Fruit fly (Drosophila melanogaster) whole organism, embryonic: Measurements from ENCODE around the gene side-III.
A peak's percentile ranks its signal among the peaks of the same experiment; 100 is the strongest.

Source experiments
- Aef1 ChIP-seq: fragments of 200-800 bp; sonication (Bioruptor generic); IDR thresholded peaks from 3 replicates; pipeline ENCODE4 v1.3.6; 2022; ENCODE audit warnings: missing biosample characterization, missing genetic modification characterization
- CG11247 ChIP-seq: fragments of 200-800 bp; sonication (Bioruptor generic); IDR thresholded peaks from 2 replicates; pipeline ENCODE4 v1.3.6; 2022; ENCODE audit warnings: missing biosample characterization, missing genetic modification characterization
- CG11696 ChIP-seq: fragments of 200-800 bp; sonication (Bioruptor generic); IDR thresholded peaks from 2 replicates; pipeline ENCODE4 v1.3.6; 2022; ENCODE audit warnings: missing biosample characterization, missing genetic modification characterization
- CG1233 ChIP-seq: fragments of 200-800 bp; sonication (Bioruptor generic); optimal IDR thresholded peaks from 4 replicates; lab custom pipeline; 2018; ENCODE audit warnings: missing biosample characterization, mild to moderate bottlenecking, missing genetic modification characterization
- CG13287 ChIP-seq: fragments of 200-800 bp; sonication (Bioruptor generic); IDR thresholded peaks from 2 replicates; pipeline ENCODE4 v1.3.6; 2022; ENCODE audit warnings: missing biosample characterization, missing genetic modification characterization; ENCODE audit not compliant: partially characterized antibody
- CG13624 ChIP-seq: fragments of 200-800 bp; sonication (Bioruptor generic); optimal IDR thresholded peaks from 2 replicates; lab custom pipeline; 2016; ENCODE audit warnings: missing biosample characterization, missing genetic modification characterization
- CG14710 ChIP-seq: fragments of 200-800 bp; sonication (Bioruptor generic); optimal IDR thresholded peaks from 3 replicates; lab custom pipeline; 2019; ENCODE audit warnings: missing biosample characterization, mild to moderate bottlenecking, missing genetic modification characterization, moderate library complexity
- CG1529 ChIP-seq: fragments of 200-800 bp; sonication (Bioruptor generic); optimal IDR thresholded peaks from 3 replicates; lab custom pipeline; 2018; ENCODE audit warnings: missing biosample characterization, missing genetic modification characterization
- CG30431 ChIP-seq: fragments of 200-800 bp; sonication (Bioruptor generic); optimal IDR thresholded peaks from 2 replicates; lab custom pipeline; 2017; ENCODE audit warnings: missing biosample characterization, missing genetic modification characterization
- CG34224 ChIP-seq: fragments of 200-800 bp; sonication (Bioruptor generic); IDR thresholded peaks from 3 replicates; pipeline ENCODE4 v1.3.6; 2022; ENCODE audit warnings: missing biosample characterization, missing genetic modification characterization; ENCODE audit not compliant: partially characterized antibody
- CG6791 ChIP-seq: fragments of 200-800 bp; sonication (Bioruptor generic); IDR thresholded peaks from 3 replicates; pipeline ENCODE4 v1.3.6; 2022; ENCODE audit warnings: missing biosample characterization, missing genetic modification characterization; ENCODE audit not compliant: partially characterized antibody
- CG6854 ChIP-seq: fragments of 200-800 bp; sonication (Bioruptor generic); optimal IDR thresholded peaks from 3 replicates; lab custom pipeline; 2017; ENCODE audit warnings: missing biosample characterization, mild to moderate bottlenecking, missing genetic modification characterization
- CG9437 ChIP-seq: fragments of 200-800 bp; sonication (Bioruptor generic); optimal IDR thresholded peaks from 2 replicates; lab custom pipeline; 2018; ENCODE audit warnings: missing biosample characterization, mild to moderate bottlenecking, missing genetic modification characterization
- CTCF ChIP-seq: fragments of 200-800 bp; sonication (Bioruptor generic); optimal IDR thresholded peaks from 2 replicates; lab custom pipeline; 2017; ENCODE audit warnings: missing biosample characterization, mild to moderate bottlenecking, missing genetic modification characterization, moderate library complexity
- Doc2 ChIP-seq: fragments of 200-800 bp; sonication (Bioruptor generic); IDR thresholded peaks from 2 replicates; pipeline ENCODE4 v1.3.6; 2022; ENCODE audit warnings: missing biosample characterization, missing genetic modification characterization
- Ets65A ChIP-seq: fragments of 200-800 bp; sonication (Bioruptor generic); peaks from one replicate; lab custom pipeline; 2016; ENCODE audit warnings: missing biosample characterization, missing genetic modification characterization
- Gsc ChIP-seq: fragments of 200-800 bp; sonication (Bioruptor generic); IDR thresholded peaks from 2 replicates; pipeline ENCODE4 v1.3.6; 2022; ENCODE audit warnings: missing biosample characterization, missing genetic modification characterization
- Hr51 ChIP-seq, 2 experiments: fragments of 200-800 bp; sonication (Bioruptor generic); optimal IDR thresholded peaks; 2 replicates in 1 of 2; 3 replicates in 1 of 2; lab custom pipeline; 2016 to 2018; ENCODE audit warnings: missing biosample characterization in 2 of 2, missing genetic modification characterization in 2 of 2, mild to moderate bottlenecking in 1 of 2, moderate library complexity in 1 of 2
- Hr78 ChIP-seq, 2 experiments: fragments of 200-800 bp in 1 of 2; fragments of >200 bp in 1 of 2; sonication (Bioruptor generic) in 1 of 2; optimal IDR thresholded peaks; 2 replicates each; lab custom pipeline; 2017 to 2019; ENCODE audit warnings: missing biosample characterization in 2 of 2, missing genetic modification characterization in 2 of 2, mild to moderate bottlenecking in 1 of 2, moderate library complexity in 1 of 2
- Mad ChIP-seq: fragments of 200-800 bp; sonication (Bioruptor generic); optimal IDR thresholded peaks from 2 replicates; lab custom pipeline; 2016; ENCODE audit warnings: missing biosample characterization, missing genetic modification characterization
- Max ChIP-seq: fragments of 200-800 bp; sonication (Bioruptor generic); optimal IDR thresholded peaks from 2 replicates; lab custom pipeline; 2016; ENCODE audit warnings: missing biosample characterization, mild to moderate bottlenecking, missing genetic modification characterization
- Neu2 ChIP-seq: fragments of 200-800 bp; sonication (Bioruptor generic); optimal IDR thresholded peaks from 3 replicates; lab custom pipeline; 2016; ENCODE audit warnings: missing biosample characterization, missing genetic modification characterization, borderline replicate concordance
- Usf ChIP-seq: fragments of 200-800 bp; sonication (Bioruptor generic); optimal IDR thresholded peaks from 2 replicates; lab custom pipeline; 2017; ENCODE audit warnings: missing genotype, missing biosample characterization, missing genetic modification characterization
- bbx ChIP-seq: fragments of 200-800 bp; sonication (Bioruptor generic); IDR thresholded peaks from 2 replicates; pipeline ENCODE4 v1.3.6; 2022; ENCODE audit warnings: missing biosample characterization, missing genetic modification characterization; ENCODE audit not compliant: partially characterized antibody
- crp ChIP-seq, 2 experiments: fragments of 200-800 bp; sonication (Bioruptor generic); optimal IDR thresholded peaks; 2 replicates in 1 of 2; 3 replicates in 1 of 2; lab custom pipeline; 2017; ENCODE audit warnings: missing biosample characterization in 2 of 2, missing genetic modification characterization in 2 of 2, mild to moderate bottlenecking in 1 of 2, moderate library complexity in 1 of 2
- ind ChIP-seq: fragments of 200-800 bp; sonication (Bioruptor generic); optimal IDR thresholded peaks from 3 replicates; lab custom pipeline; 2016; ENCODE audit warnings: missing biosample characterization, missing genetic modification characterization
- klu ChIP-seq: fragments of 200-800 bp; sonication (Bioruptor generic); IDR thresholded peaks from 2 replicates; pipeline ENCODE4 v1.3.6; 2022; ENCODE audit warnings: missing biosample characterization, missing genetic modification characterization
- nerfin-2 ChIP-seq: fragments of 200-800 bp; sonication (Bioruptor generic); IDR thresholded peaks from 2 replicates; pipeline ENCODE4 v1.3.6; 2022; ENCODE audit warnings: missing biosample characterization, missing genetic modification characterization; ENCODE audit not compliant: partially characterized antibody
- pho ChIP-seq: fragments of 200-800 bp; sonication (Bioruptor generic); optimal IDR thresholded peaks from 2 replicates; lab custom pipeline; 2016; ENCODE audit warnings: missing biosample characterization, missing genetic modification characterization
- sd ChIP-seq: fragments of 200-800 bp; sonication (Bioruptor generic); optimal IDR thresholded peaks from 3 replicates; lab custom pipeline; 2018; ENCODE audit warnings: missing biosample characterization, mild to moderate bottlenecking, missing genetic modification characterization, moderate library complexity
- slbo ChIP-seq: fragments of 200-800 bp; sonication (Bioruptor generic); IDR thresholded peaks from 2 replicates; pipeline ENCODE4 v1.3.6; 2022; ENCODE audit warnings: missing biosample characterization, missing genetic modification characterization
- tap ChIP-seq: fragments of 200-800 bp; optimal IDR thresholded peaks from 3 replicates; lab custom pipeline; 2019; ENCODE audit warnings: missing biosample characterization, mild to moderate bottlenecking, missing genetic modification characterization, moderate library complexity
- zfh1 ChIP-seq: fragments of 200-800 bp; sonication (Bioruptor generic); IDR thresholded peaks from 3 replicates; pipeline ENCODE4 v1.3.6; 2022; ENCODE audit warnings: missing biosample characterization, missing genetic modification characterization
- zfh2 ChIP-seq: fragments of 200-800 bp; sonication (Bioruptor generic); optimal IDR thresholded peaks from 2 replicates; lab custom pipeline; 2016; ENCODE audit warnings: missing biosample characterization, missing genetic modification characterization

side-III gene

dm6 chr3R:5976717-5977116, 17.4 kb upstream of the side-III start, which contains the start of gene Obp83b:
Gene Obp83b (minus strand): TSS chr3R:5976817.
- no peak for TF ChIP-seq slbo (GFP tag; lab: Robert Waterston, UW)
- TF ChIP-seq ind (GFP tag; lab: Kevin White, UChicago), result no peak
- no peak for TF ChIP-seq CG14710 (tag; lab: Kevin White, UChicago)
- TF ChIP-seq zfh2 (GFP tag; lab: Kevin White, UChicago), result no peak
- TF ChIP-seq klu (GFP tag; lab: Robert Waterston, UW), result no peak
- TF ChIP-seq CG1233 (GFP tag; lab: Kevin White, UChicago), result no peak
- TF ChIP-seq Ets65A (GFP tag; lab: Kevin White, UChicago), result no peak

- TF ChIP-seq Hr51 (GFP tag; optimal IDR thresholded peaks at IDR 0.05; lab: Kevin White, UChicago), result no peak
- TF ChIP-seq CG13287 (GFP tag; lab: Robert Waterston, UW), result no peak
- TF ChIP-seq zfh1, result no peak
- TF ChIP-seq CG1529 (GFP tag; lab: Kevin White, UChicago), result no peak
- TF ChIP-seq pho (GFP tag; lab: Kevin White, UChicago), result no peak
- no peak for TF ChIP-seq nerfin-2
- no peak for TF ChIP-seq Mad
- no peak for TF ChIP-seq Aef1 (GFP tag; lab: Robert Waterston, UW)
- TF ChIP-seq Usf, result no peak
- no peak for TF ChIP-seq CG13624 (GFP tag; lab: Kevin White, UChicago)
- no peak for TF ChIP-seq sd (tag; lab: Kevin White, UChicago)
- TF ChIP-seq Doc2 (GFP tag; lab: Robert Waterston, UW), result no peak
- TF ChIP-seq, all 482 proteins: peak for 0
Measured at dm6 chr3R:5975145-5975544, 15.8 kb upstream of the side-III start, which contains the start of gene Obp83a. Gene Obp83a (minus strand): TSS chr3R:5975245.

- no peak for TF ChIP-seq tap
- TF ChIP-seq CG34224, result no peak
- TF ChIP-seq bbx (GFP tag; lab: Robert Waterston, UW), result no peak
- no peak for TF ChIP-seq CG11247
- no peak for TF ChIP-seq CG6791
- TF ChIP-seq Gsc (GFP tag; lab: Robert Waterston, UW), result no peak
- TF ChIP-seq CG6854 (GFP tag; lab: Kevin White, UChicago), result no peak
- no peak for TF ChIP-seq Hr78 (GFP tag; optimal IDR thresholded peaks at IDR 0.05; lab: Kevin White, UChicago)
- TF ChIP-seq Max, result no peak
- TF ChIP-seq CTCF (GFP tag; lab: Kevin White, UChicago), result no peak
- TF ChIP-seq CG30431 (GFP tag; lab: Kevin White, UChicago), result no peak
- no peak for TF ChIP-seq CG11696 (GFP tag; lab: Robert Waterston, UW)
- no peak for TF ChIP-seq CG9437
- no peak for TF ChIP-seq Doc2 (GFP tag; lab: Robert Waterston, UW)
- TF ChIP-seq Neu2, result no peak
Measured at dm6 chr3R:5960887-5961286, 1.5 kb upstream of the side-III start, which contains the start of gene CG11373. Gene CG11373 (minus strand): TSS chr3R:5960987.

DNA sequence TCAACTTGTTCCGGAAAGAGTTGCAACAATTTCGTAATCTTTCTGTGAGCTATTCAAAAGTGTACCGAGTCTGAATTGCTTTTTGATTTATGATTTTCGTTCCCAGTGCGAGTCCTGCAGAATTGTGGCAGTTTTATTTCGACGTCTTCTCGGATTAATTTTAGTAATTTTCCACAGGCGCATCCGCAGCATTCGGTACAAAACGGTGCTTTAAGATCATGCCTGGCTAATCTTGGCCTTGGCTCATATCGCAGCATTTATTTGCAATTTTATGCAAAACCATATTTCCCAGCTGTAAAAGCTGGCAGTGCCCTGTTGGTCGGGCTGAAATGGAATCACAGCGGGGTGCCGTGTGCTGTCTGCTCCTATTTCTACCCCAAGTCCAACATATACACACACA, 21.6 kb downstream of the side-III start:
- TF ChIP-seq crp (GFP tag; optimal IDR thresholded peaks at IDR 0.05; lab: Kevin White, UChicago) (no peak), Ets65A (GFP tag; lab: Kevin White, UChicago) (peak; percentile 91)

DNA sequence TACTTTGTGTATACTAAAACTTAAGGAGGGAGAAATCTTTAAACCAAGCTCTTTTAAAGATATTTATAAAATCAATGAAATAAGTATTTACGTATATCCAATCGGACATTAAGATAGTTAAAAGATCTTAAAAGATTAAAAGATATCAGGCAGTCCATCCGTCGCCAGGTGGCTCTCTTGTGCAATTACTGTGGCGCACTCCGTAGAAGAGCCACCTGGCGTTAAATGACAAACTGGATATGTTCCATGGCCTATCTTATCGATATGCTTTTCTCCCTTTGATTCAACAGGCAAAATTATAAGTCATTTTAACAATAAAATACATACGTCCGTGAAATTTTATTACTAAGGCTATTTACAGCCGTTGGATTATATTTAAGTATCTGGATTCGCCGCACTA, 31.5 kb downstream of the side-III start:
- no peak for TF ChIP-seq nerfin-2
- peak; percentile 81 for TF ChIP-seq CTCF (GFP tag; lab: Kevin White, UChicago)
- TF ChIP-seq, all 482 proteins: peak for 1
